Worm (Caenorhabditis elegans) whole organism, L1 larva: Measurements from ENCODE around the gene K09A11.1.

Experiments used
- C04F5.9 ChIP-seq: sonication (generic microtip); optimal IDR thresholded peaks from 2 replicates; lab custom pipeline; 2016; ENCODE audit warnings: missing genetic modification characterization, missing compliant biosample characterization
- C34B4.2 ChIP-seq: sonication (generic microtip); optimal IDR thresholded peaks from 2 replicates; lab custom pipeline; 2017; ENCODE audit warnings: mild to moderate bottlenecking, missing genetic modification characterization, missing compliant biosample characterization
- F16B12.6 ChIP-seq: fragments of 150-350 bp; optimal IDR thresholded peaks from 2 replicates; lab custom pipeline; 2014; ENCODE audit warnings: missing biosample characterization, missing genetic modification characterization
- aha-1 ChIP-seq: fragments of 150-350 bp; optimal IDR thresholded peaks from 2 replicates; lab custom pipeline; 2014; ENCODE audit warnings: missing biosample characterization, missing genetic modification characterization
- aly-2 ChIP-seq: fragments of 150-350 bp; optimal IDR thresholded peaks from 2 replicates; lab custom pipeline; 2014; ENCODE audit warnings: missing biosample characterization, missing genetic modification characterization
- ceh-63 ChIP-seq: fragments of 200-800 bp; sonication (Bioruptor generic); optimal IDR thresholded peaks from 2 replicates; lab custom pipeline; 2018; ENCODE audit warnings: mild to moderate bottlenecking, missing genetic modification characterization, missing compliant biosample characterization
- ceh-8 ChIP-seq: fragments of 200-800 bp; sonication (Bioruptor generic); optimal IDR thresholded peaks from 2 replicates; lab custom pipeline; 2018; ENCODE audit warnings: mild to moderate bottlenecking, missing genetic modification characterization, moderate library complexity, missing compliant biosample characterization
- ceh-82 ChIP-seq, 3 experiments: fragments of 150-350 bp in 1 of 3; sonication (generic microtip) in 2 of 3; optimal IDR thresholded peaks; 2 replicates each; lab custom pipeline; 2014 to 2017; ENCODE audit warnings: missing biosample characterization in 3 of 3, missing genetic modification characterization in 3 of 3
- ceh-88 ChIP-seq: fragments of 200-800 bp; sonication (Bioruptor generic); IDR thresholded peaks from 2 replicates; pipeline ENCODE4 v1.3.6; 2022; ENCODE audit warnings: missing genetic modification characterization, missing compliant biosample characterization
- dsc-1 ChIP-seq: sonication (generic microtip); optimal IDR thresholded peaks from 2 replicates; lab custom pipeline; 2016; ENCODE audit warnings: mild to moderate bottlenecking, missing genetic modification characterization, missing compliant biosample characterization
- efl-3 ChIP-seq: fragments of 200-800 bp; sonication (Bioruptor generic); optimal IDR thresholded peaks from 2 replicates; lab custom pipeline; 2018; ENCODE audit warnings: mild to moderate bottlenecking, missing genetic modification characterization, missing compliant biosample characterization
- ets-5 ChIP-seq: fragments of 200-800 bp; sonication (Bioruptor generic); IDR thresholded peaks from 2 replicates; pipeline ENCODE4 v1.3.6; 2022; ENCODE audit warnings: missing genetic modification characterization, missing compliant biosample characterization
- fkh-10 ChIP-seq: sonication (generic microtip); optimal IDR thresholded peaks from 2 replicates; lab custom pipeline; 2017; ENCODE audit warnings: missing biosample characterization, missing genetic modification reagents, missing genetic modification characterization
- fkh-8 ChIP-seq: sonication (generic microtip); optimal IDR thresholded peaks from 2 replicates; lab custom pipeline; 2016; ENCODE audit warnings: mild to moderate bottlenecking, missing genetic modification characterization, missing compliant biosample characterization
- hlh-17 ChIP-seq: fragments of 200-800 bp; sonication (Bioruptor generic); optimal IDR thresholded peaks from 2 replicates; lab custom pipeline; 2018; ENCODE audit warnings: missing genetic modification characterization, mild to moderate bottlenecking, missing compliant biosample characterization, moderate library complexity, borderline replicate concordance
- irx-1 ChIP-seq: sonication (generic microtip); optimal IDR thresholded peaks from 2 replicates; lab custom pipeline; 2016; ENCODE audit warnings: missing genetic modification characterization, missing compliant biosample characterization
- isw-1 ChIP-seq: fragments of 200-800 bp; sonication (Bioruptor generic); IDR thresholded peaks from 2 replicates; pipeline ENCODE4 v1.3.6; 2022; ENCODE audit warnings: missing genetic modification characterization, missing compliant biosample characterization
- jun-1 ChIP-seq: fragments of 150-350 bp; optimal IDR thresholded peaks from 2 replicates; lab custom pipeline; 2014; ENCODE audit warnings: missing biosample characterization, missing genetic modification reagents, missing genetic modification characterization
- lin-13 ChIP-seq: fragments of 150-350 bp; optimal IDR thresholded peaks from 2 replicates; lab custom pipeline; 2014; ENCODE audit warnings: missing biosample characterization, missing genetic modification reagents, missing genetic modification characterization
- lin-14 ChIP-seq: fragments of 200-800 bp; sonication (Bioruptor generic); optimal IDR thresholded peaks from 2 replicates; lab custom pipeline; 2018; ENCODE audit warnings: mild to moderate bottlenecking, missing genetic modification characterization, moderate library complexity, missing compliant biosample characterization
- lin-35 ChIP-seq, 2 experiments: fragments of 150-350 bp; optimal IDR thresholded peaks; 2 replicates each; lab custom pipeline; 2014; ENCODE audit warnings: missing biosample characterization in 2 of 2, missing genetic modification characterization in 2 of 2, missing genetic modification reagents in 2 of 2
- lsy-2 ChIP-seq, 2 experiments: fragments of 150-350 bp; optimal IDR thresholded peaks; 2 replicates each; lab custom pipeline; 2014; ENCODE audit warnings: missing biosample characterization in 2 of 2, missing genetic modification characterization in 2 of 2
- mab-9 ChIP-seq: fragments of 200-800 bp; sonication (Bioruptor generic); IDR thresholded peaks from 2 replicates; pipeline ENCODE4 v1.3.6; 2022; ENCODE audit warnings: missing genetic modification reagents, missing genetic modification characterization, missing compliant biosample characterization
- nhr-12 ChIP-seq: sonication (generic microtip); optimal IDR thresholded peaks from 2 replicates; lab custom pipeline; 2017; ENCODE audit warnings: missing biosample characterization, missing genetic modification characterization
- nhr-19 ChIP-seq: fragments of 200-800 bp; sonication (Bioruptor generic); conservative IDR thresholded peaks from 2 replicates; pipeline ENCODE4 v1.3.6; 2022; ENCODE audit warnings: missing genetic modification characterization, missing compliant biosample characterization
- nhr-20 ChIP-seq: sonication (generic microtip); optimal IDR thresholded peaks from 2 replicates; lab custom pipeline; 2016; ENCODE audit warnings: mild to moderate bottlenecking, missing genetic modification characterization, missing compliant biosample characterization
- nhr-76 ChIP-seq: sonication (generic microtip); optimal IDR thresholded peaks from 2 replicates; lab custom pipeline; 2017; ENCODE audit warnings: missing biosample characterization, missing genetic modification characterization
- nhr-77 ChIP-seq: fragments of 150-350 bp; optimal IDR thresholded peaks from 2 replicates; lab custom pipeline; 2014; ENCODE audit warnings: missing biosample characterization, missing genetic modification characterization
- nhr-84 ChIP-seq: sonication (generic microtip); optimal IDR thresholded peaks from 2 replicates; lab custom pipeline; 2017; ENCODE audit warnings: missing biosample characterization, missing genetic modification characterization
- nhr-90 ChIP-seq: sonication (generic microtip); optimal IDR thresholded peaks from 2 replicates; lab custom pipeline; 2016; ENCODE audit warnings: mild to moderate bottlenecking, missing genetic modification characterization, missing compliant biosample characterization; ENCODE audit not compliant: poor library complexity
- pax-3 ChIP-seq: fragments of 200-800 bp; sonication (Bioruptor generic); optimal IDR thresholded peaks from 2 replicates; lab custom pipeline; 2018; ENCODE audit warnings: mild to moderate bottlenecking, missing genetic modification characterization, moderate library complexity, missing compliant biosample characterization
- rnt-1 ChIP-seq: sonication (generic microtip); optimal IDR thresholded peaks from 2 replicates; lab custom pipeline; 2016; ENCODE audit warnings: mild to moderate bottlenecking, missing genetic modification characterization, moderate library complexity, missing compliant biosample characterization
- skn-1 ChIP-seq: fragments of 150-350 bp; optimal IDR thresholded peaks from 2 replicates; lab custom pipeline; 2014; ENCODE audit warnings: missing biosample characterization, missing genetic modification characterization
- sox-4 ChIP-seq: sonication (generic microtip); optimal IDR thresholded peaks from 2 replicates; lab custom pipeline; 2016; ENCODE audit warnings: missing genetic modification characterization, missing compliant biosample characterization
- sptf-1 ChIP-seq: fragments of 150-350 bp; optimal IDR thresholded peaks from 2 replicates; lab custom pipeline; 2014; ENCODE audit warnings: missing biosample characterization, missing genetic modification characterization
- tbx-2 ChIP-seq: sonication (generic microtip); optimal IDR thresholded peaks from 2 replicates; lab custom pipeline; 2016; ENCODE audit warnings: missing genetic modification characterization, missing compliant biosample characterization
- unc-30 ChIP-seq: sonication (generic microtip); optimal IDR thresholded peaks from 2 replicates; lab custom pipeline; 2017; ENCODE audit warnings: missing biosample characterization, missing genetic modification characterization
- unc-86 ChIP-seq: sonication (generic microtip); optimal IDR thresholded peaks from 2 replicates; lab custom pipeline; 2016; ENCODE audit warnings: missing genetic modification characterization, missing compliant biosample characterization
- xbp-1 ChIP-seq: sonication (generic microtip); optimal IDR thresholded peaks from 2 replicates; lab custom pipeline; 2016; ENCODE audit warnings: missing genetic modification characterization, missing compliant biosample characterization
- zip-4 ChIP-seq: fragments of 200-800 bp; sonication (Bioruptor generic); optimal IDR thresholded peaks from 2 replicates; lab custom pipeline; 2018; ENCODE audit warnings: mild to moderate bottlenecking, missing genetic modification characterization, moderate library complexity, missing compliant biosample characterization

The K09A11.1 gene

DNA sequence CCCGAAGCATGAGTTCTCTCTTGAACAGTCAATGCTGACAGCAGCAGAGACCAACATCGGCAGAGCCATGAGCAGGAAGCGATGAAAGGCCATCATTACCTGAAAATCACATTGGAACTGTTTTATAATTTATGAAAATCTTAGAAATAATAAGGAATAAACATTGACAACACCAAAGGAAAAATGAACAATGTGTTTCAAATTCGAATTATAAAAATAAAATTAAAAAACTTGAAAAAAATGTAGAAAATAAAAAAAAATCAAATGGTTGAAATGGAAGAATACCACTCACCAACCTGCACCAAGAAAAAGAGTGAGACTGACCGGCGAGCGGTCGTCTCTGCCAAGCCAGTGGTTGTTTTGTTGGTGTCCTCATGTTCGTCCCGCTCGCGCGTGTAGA, 28.2 kb downstream of the K09A11.1 start, which contains the start of gene R04D3.3:
Gene R04D3.3 (minus strand): TSS at position 101 of the 400 bp plus-strand sequence.
- TF ChIP-seq lin-35 (GFP tag; optimal IDR thresholded peaks at IDR 0.05; lab: Kevin White, UChicago) (no peak), isw-1 (GFP tag; lab: Robert Waterston, UW) (no peak), nhr-90 (tag; lab: Kevin White, UChicago) (no peak), nhr-76 (tag; lab: Kevin White, UChicago) (no peak), lsy-2 (tag; optimal IDR thresholded peaks at IDR 0.05; lab: Kevin White, UChicago) (no peak), nhr-19 (GFP tag; lab: Robert Waterston, UW) (no peak), efl-3 (GFP tag; lab: Kevin White, UChicago) (no peak), C34B4.2 (tag; lab: Kevin White, UChicago) (no peak), sptf-1 (no peak), xbp-1 (tag; lab: Kevin White, UChicago) (no peak), unc-30 (tag; lab: Kevin White, UChicago) (no peak), pax-3 (no peak), nhr-20 (tag; lab: Kevin White, UChicago) (no peak), ceh-8 (GFP tag; lab: Kevin White, UChicago) (no peak), skn-1 (tag; lab: Kevin White, UChicago) (no peak), aha-1 (tag; lab: Kevin White, UChicago) (no peak), C04F5.9 (tag; lab: Kevin White, UChicago) (no peak), ceh-82 (tag; optimal IDR thresholded peaks at IDR 0.05; lab: Kevin White, UChicago) (no peak)
- TF ChIP-seq, all 84 proteins: peak for 0

DNA sequence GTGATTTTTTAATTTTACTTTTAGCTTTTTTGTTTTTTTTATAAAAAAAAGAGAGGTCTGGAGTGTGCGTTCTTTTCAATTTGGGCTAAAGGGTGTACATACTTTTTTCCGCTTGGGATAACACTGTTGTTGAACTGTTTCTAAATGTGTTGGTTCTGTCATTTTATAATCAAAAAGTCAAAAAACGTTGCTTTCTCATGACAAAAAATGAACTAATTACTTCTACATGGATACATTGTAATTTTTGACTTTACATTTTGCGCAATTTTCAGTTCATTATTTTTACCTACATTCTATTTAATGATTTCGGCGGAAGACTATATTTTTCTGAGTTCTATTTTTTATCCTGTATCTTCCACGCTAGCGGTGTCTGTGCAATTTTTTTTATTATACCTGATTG, 29.2 kb downstream of the K09A11.1 start, which contains the start of gene srd-38:
Gene srd-38 (plus strand): TSS at position 301 of the 400 bp plus-strand sequence.
- no peak for TF ChIP-seq dsc-1 (tag; lab: Kevin White, UChicago)
- no peak for TF ChIP-seq unc-86 (tag; lab: Kevin White, UChicago)
- TF ChIP-seq sptf-1 = no peak
- no peak for TF ChIP-seq lin-13
- no peak for TF ChIP-seq nhr-12 (tag; lab: Kevin White, UChicago)
- TF ChIP-seq C34B4.2 (tag; lab: Kevin White, UChicago) = no peak
- TF ChIP-seq jun-1 (tag; lab: Kevin White, UChicago) = no peak
- TF ChIP-seq isw-1 (GFP tag; lab: Robert Waterston, UW) = no peak
- no peak for TF ChIP-seq pax-3
- no peak for TF ChIP-seq nhr-90 (tag; lab: Kevin White, UChicago)
- no peak for TF ChIP-seq rnt-1

DNA sequence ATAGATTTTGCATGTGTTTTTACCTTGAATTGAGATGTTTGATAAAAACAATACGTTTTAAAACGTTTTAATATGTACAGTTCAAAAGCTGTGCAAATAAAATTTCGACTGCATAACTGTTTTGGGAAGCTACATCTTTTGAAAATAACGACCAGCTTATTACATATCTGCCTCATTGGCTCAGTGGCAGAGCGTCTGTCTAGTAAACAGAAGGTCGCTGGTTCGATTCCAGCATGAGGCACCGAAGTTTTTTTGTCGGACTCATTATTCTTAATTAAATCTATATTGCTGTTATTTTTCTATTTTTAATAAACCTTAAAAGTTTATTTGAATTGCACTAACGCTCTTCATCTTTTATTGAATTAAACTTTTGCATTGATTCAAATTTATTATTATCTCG, 30.7 kb downstream of the K09A11.1 start:
- no peak for TF ChIP-seq sox-4 (tag; lab: Kevin White, UChicago)
- TF ChIP-seq nhr-84 (tag; lab: Kevin White, UChicago) = no peak
- no peak for TF ChIP-seq xbp-1 (tag; lab: Kevin White, UChicago)
- TF ChIP-seq fkh-8 = no peak
- no peak for TF ChIP-seq pax-3
- TF ChIP-seq ceh-88 (GFP tag; lab: Robert Waterston, UW) = no peak
- no peak for TF ChIP-seq zip-4 (GFP tag; lab: Kevin White, UChicago)
- no peak for TF ChIP-seq nhr-12 (tag; lab: Kevin White, UChicago)
- no peak for TF ChIP-seq nhr-77 (tag; lab: Kevin White, UChicago)
- no peak for TF ChIP-seq nhr-20 (tag; lab: Kevin White, UChicago)
- TF ChIP-seq F16B12.6 (tag; lab: Kevin White, UChicago) = no peak
- no peak for TF ChIP-seq aly-2 (tag; lab: Kevin White, UChicago)
- no peak for TF ChIP-seq irx-1 (tag; lab: Kevin White, UChicago)

DNA sequence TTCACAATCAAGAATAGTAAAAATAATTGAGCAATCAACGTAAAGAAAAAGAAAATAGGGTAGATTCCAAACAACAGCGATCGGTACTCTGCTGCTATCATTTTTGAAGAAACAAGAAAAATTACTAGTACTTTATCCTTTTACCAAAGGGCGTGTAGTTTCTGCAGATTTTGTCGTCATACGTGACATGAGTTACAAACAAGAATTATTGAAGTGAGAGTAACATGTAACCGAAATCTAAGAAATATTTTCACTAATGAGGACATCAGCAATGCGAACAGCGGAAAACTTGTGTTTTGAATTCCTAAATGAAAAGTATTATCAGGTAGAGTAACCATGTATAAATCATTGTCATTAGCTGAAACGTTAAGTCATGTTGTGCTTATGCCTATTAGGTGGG, 32.4 kb downstream of the K09A11.1 start, which contains the start of gene srd-36:
Gene srd-36 (minus strand): TSS at position 101 of the 400 bp plus-strand sequence.
- TF ChIP-seq fkh-10 (GFP tag; lab: Kevin White, UChicago) (no peak), C04F5.9 (tag; lab: Kevin White, UChicago) (no peak), ceh-82 (tag; optimal IDR thresholded peaks at IDR 0.05; lab: Kevin White, UChicago) (no peak), tbx-2 (tag; lab: Kevin White, UChicago) (no peak), dsc-1 (tag; lab: Kevin White, UChicago) (no peak), mab-9 (no peak), F16B12.6 (tag; lab: Kevin White, UChicago) (no peak), xbp-1 (tag; lab: Kevin White, UChicago) (no peak), nhr-90 (tag; lab: Kevin White, UChicago) (no peak), hlh-17 (GFP tag; lab: Kevin White, UChicago) (no peak), rnt-1 (no peak), lin-14 (no peak), lsy-2 (tag; optimal IDR thresholded peaks at IDR 0.05; lab: Kevin White, UChicago) (no peak), ets-5 (no peak), jun-1 (tag; lab: Kevin White, UChicago) (no peak), ceh-63 (GFP tag; lab: Kevin White, UChicago) (no peak), sox-4 (tag; lab: Kevin White, UChicago) (no peak), pax-3 (no peak)
